Worm (Caenorhabditis elegans): ENCODE results near the gene T02G5.3.

The T02G5.3 gene

DNA sequence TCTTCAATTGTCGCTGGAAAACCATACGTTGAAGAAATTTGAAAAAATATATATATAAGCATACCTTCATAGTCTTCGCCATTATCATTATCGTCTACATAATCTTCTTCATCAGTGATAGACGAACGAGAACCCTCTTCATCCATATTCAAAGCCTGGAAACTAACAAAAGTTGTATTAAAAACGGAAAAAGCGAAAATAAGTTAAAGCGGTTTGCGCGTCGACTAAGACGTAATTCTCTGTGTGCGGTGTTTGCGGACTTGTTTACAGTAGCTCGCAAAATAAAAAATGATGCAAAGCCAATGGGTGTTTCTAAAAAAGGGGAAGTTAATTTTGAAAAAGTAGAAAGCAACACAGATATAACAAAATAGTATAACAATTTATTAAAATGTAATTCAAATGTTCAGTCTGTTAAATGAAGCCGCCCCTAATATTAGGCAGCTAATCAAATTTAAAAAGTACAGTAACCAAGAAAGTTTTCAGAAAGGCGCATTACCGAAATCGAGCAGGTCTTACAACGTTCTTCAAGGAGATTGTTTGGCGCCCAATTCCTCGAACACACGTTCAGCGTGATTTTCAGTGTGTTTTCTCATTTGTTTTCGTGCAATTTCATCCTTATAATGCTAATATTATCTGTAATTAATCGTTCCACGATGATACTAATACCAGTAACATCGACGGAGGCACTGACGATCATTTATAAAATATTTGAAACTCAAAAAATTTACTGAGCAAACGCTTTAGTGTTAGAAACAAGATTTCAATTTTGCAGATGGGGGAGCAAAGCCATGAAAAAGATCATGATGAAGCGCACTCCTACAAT, 38.9 kb downstream of the T02G5.3 start, which contains the start of the genes T07F8.4 and gld-3:
Gene T07F8.4, minus strand, starts transcription at position 162 of the 823 bp plus-strand sequence.
Gene gld-3, plus strand, starts transcription at position 773 of the 823 bp plus-strand sequence.
- no peak for TF ChIP-seq mab-5 (tag; optimal IDR thresholded peaks at IDR 0.05)
- TF ChIP-seq C34F6.9 (tag; optimal IDR thresholded peaks at IDR 0.05) = peak; percentile 56
- TF ChIP-seq elt-3 (tag; optimal IDR thresholded peaks at IDR 0.05) = no peak
- TF ChIP-seq ZK546.5 (tag; optimal IDR thresholded peaks at IDR 0.05) = no peak
- no peak for TF ChIP-seq R02D3.7 (tag; optimal IDR thresholded peaks at IDR 0.05)
- TF ChIP-seq nhr-129 (tag; optimal IDR thresholded peaks at IDR 0.05) = peak; percentile 76
- TF ChIP-seq F13H6.1 (tag; optimal IDR thresholded peaks at IDR 0.05) = no peak
- peak; percentile 12 for TF ChIP-seq crh-2 (tag; optimal IDR thresholded peaks at IDR 0.05)
- TF ChIP-seq fos-1 (tag; optimal IDR thresholded peaks at IDR 0.05) = peak; percentile 33
- peak; percentile 41 to 96 for TF ChIP-seq lsy-2 (tag; optimal IDR thresholded peaks at IDR 0.05)

DNA sequence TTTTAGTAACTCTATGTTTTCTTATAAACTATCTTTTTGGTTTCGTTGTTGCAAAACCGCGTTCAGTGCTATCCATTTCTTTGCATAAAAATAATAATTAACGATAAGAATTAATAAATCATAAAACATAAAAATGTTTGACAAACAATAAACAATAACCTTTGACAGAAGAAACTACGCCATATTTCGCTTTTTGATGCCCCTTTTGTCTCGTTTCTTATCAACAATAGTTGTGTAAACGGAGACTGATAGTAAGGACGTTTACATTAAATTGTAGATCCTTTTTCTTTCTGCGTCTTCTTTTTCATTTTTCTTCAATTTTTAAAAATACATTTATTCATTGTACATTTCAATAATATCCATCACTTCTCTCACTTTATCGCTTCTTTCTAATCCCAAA, 45.9 kb downstream of the T02G5.3 start:
- TF ChIP-seq nhr-129 (tag; optimal IDR thresholded peaks at IDR 0.05) (no peak), sma-9 (GFP tag; optimal IDR thresholded peaks at IDR 0.05) (peak; percentile 54), sma-9 (tag; optimal IDR thresholded peaks at IDR 0.05) (no peak), fos-1 (tag; optimal IDR thresholded peaks at IDR 0.05) (peak; percentile 67)

DNA sequence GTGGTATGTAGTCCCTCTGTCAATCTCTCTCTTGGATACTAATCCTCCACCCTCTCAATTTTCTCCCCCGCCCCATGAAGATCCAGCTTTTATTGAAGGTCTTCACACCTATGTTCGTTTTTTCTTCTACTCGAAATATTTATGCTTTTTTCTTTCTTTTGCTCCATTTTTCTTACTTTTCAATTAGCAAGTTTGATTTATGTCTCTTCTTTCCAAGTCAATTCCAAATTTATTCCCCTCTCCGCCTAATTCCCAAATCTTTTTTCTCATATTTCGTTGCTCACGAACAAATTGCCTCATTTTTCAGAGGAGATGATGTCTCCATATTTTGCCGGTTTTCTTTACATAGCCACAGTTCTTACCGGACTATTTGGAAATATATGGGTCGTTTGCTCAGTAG, 51.1 kb downstream of the T02G5.3 start, which contains the start of gene npr-31:
Gene npr-31, plus strand, starts transcription at position 301 of the 400 bp plus-strand sequence.
- TF ChIP-seq ztf-11 (tag; optimal IDR thresholded peaks at IDR 0.05) (no peak), zag-1 (tag; optimal IDR thresholded peaks at IDR 0.05) (no peak), sem-4 (tag; optimal IDR thresholded peaks at IDR 0.05) (no peak), fos-1 (tag; optimal IDR thresholded peaks at IDR 0.05) (no peak), nhr-11 (tag; optimal IDR thresholded peaks at IDR 0.05) (no peak), gmeb-1 (tag; optimal IDR thresholded peaks at IDR 0.05) (no peak), C34F6.9 (tag; optimal IDR thresholded peaks at IDR 0.05) (no peak), nhr-25 (tag; optimal IDR thresholded peaks at IDR 0.05) (no peak), lin-11 (tag; optimal IDR thresholded peaks at IDR 0.05) (no peak), aly-2 (tag; optimal IDR thresholded peaks at IDR 0.05) (no peak), unc-62 (GFP tag; optimal IDR thresholded peaks at IDR 0.05) (no peak), nhr-237 (tag; optimal IDR thresholded peaks at IDR 0.05) (no peak), skn-1 (tag; optimal IDR thresholded peaks at IDR 0.05) (no peak)

DNA sequence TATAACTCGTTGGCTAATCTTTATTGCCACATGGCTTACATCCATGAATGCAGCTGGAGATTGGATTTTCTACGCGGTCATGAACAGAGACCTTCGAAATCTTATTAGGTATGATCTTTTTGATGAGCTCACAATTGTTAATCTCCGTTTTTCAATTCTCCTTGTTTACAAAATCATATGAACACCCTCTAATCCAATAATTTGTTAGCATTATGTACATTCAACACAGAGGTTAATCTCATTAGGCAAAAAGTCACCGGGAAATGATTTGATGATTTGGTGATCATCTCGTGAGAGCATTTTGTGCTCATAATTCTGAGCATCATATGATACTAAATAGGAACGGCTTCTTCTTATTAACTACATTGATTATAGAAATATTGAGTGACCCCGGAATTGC, 53.1 kb downstream of the T02G5.3 start:
- no peak for TF ChIP-seq ama-1 (optimal IDR thresholded peaks at IDR 0.05)
- TF ChIP-seq sem-4 (tag; optimal IDR thresholded peaks at IDR 0.05) = no peak
- TF ChIP-seq nhr-21 (tag; optimal IDR thresholded peaks at IDR 0.05) = no peak
- no peak for TF ChIP-seq lsy-2 (tag; optimal IDR thresholded peaks at IDR 0.05)
- no peak for TF ChIP-seq nhr-6 (tag; optimal IDR thresholded peaks at IDR 0.05)
- TF ChIP-seq ztf-4 (tag; optimal IDR thresholded peaks at IDR 0.05) = no peak
- TF ChIP-seq unc-55 (GFP tag; optimal IDR thresholded peaks at IDR 0.05) = no peak
- no peak for TF ChIP-seq blmp-1 (tag; optimal IDR thresholded peaks at IDR 0.05; ENCODE audit: insufficient read depth)
- no peak for TF ChIP-seq fos-1 (tag; optimal IDR thresholded peaks at IDR 0.05)
- no peak for TF ChIP-seq snpc-4 (tag; optimal IDR thresholded peaks at IDR 0.05)
- no peak for TF ChIP-seq ztf-11 (tag; optimal IDR thresholded peaks at IDR 0.05)
- no peak for TF ChIP-seq R02D3.7 (tag; optimal IDR thresholded peaks at IDR 0.05)
- TF ChIP-seq zag-1 (tag; optimal IDR thresholded peaks at IDR 0.05) = no peak
- no peak for TF ChIP-seq nhr-10 (tag; optimal IDR thresholded peaks at IDR 0.05)

DNA sequence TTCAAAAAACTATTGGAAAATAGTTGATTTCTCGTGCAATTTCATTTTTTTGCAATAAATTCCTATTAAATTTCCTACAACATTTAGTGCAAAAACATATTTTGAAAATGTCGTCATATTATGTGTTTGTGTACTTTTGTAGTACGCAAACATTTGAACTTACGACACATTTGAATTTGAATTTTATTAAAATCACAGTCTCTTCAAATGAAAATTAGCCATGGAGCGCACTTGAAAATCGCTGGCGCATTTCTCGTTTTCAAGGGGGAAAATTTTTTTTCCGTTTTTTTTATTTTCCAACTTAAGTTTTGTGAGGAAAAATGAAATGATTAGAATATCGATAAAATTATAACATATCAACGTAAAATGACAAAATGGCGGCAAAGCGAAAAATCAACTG, 54.4 kb downstream of the T02G5.3 start:
- no peak for TF ChIP-seq ztf-1 (GFP tag; conservative IDR thresholded peaks at IDR 0.05)
- TF ChIP-seq nhr-237 (tag; optimal IDR thresholded peaks at IDR 0.05) = no peak
- peak; percentile 29 for TF ChIP-seq crh-2 (tag; optimal IDR thresholded peaks at IDR 0.05)
- TF ChIP-seq sma-9 (GFP tag; optimal IDR thresholded peaks at IDR 0.05) = no peak
- no peak for TF ChIP-seq sma-9 (tag; optimal IDR thresholded peaks at IDR 0.05)
- no peak for TF ChIP-seq zag-1 (tag; optimal IDR thresholded peaks at IDR 0.05)
- peak; percentile 28 for TF ChIP-seq nhr-25 (tag; optimal IDR thresholded peaks at IDR 0.05)
- peak; percentile 29 for TF ChIP-seq gmeb-1 (tag; optimal IDR thresholded peaks at IDR 0.05)
- peak; percentile 14 to 80 for TF ChIP-seq lsy-2 (tag; optimal IDR thresholded peaks at IDR 0.05)
- TF ChIP-seq C34F6.9 (tag; optimal IDR thresholded peaks at IDR 0.05) = peak; percentile 62
- no peak for TF ChIP-seq unc-55 (GFP tag; optimal IDR thresholded peaks at IDR 0.05)
- TF ChIP-seq nhr-6 (tag; optimal IDR thresholded peaks at IDR 0.05) = no peak
- TF ChIP-seq mab-5 (tag; optimal IDR thresholded peaks at IDR 0.05) = no peak
- TF ChIP-seq sem-4 (tag; optimal IDR thresholded peaks at IDR 0.05) = no peak
- no peak for TF ChIP-seq F13H6.1 (tag; optimal IDR thresholded peaks at IDR 0.05)
- TF ChIP-seq lin-13 (GFP tag; optimal IDR thresholded peaks at IDR 0.05) = peak; percentile 39
- no peak for TF ChIP-seq blmp-1 (tag; optimal IDR thresholded peaks at IDR 0.05; ENCODE audit: insufficient read depth)
